Worm (Caenorhabditis elegans) whole organism, L1 larva: ENCODE data around the gene C13C4.6.

Source experiments
- C04F5.9 ChIP-seq: sonication (generic microtip); optimal IDR thresholded peaks from 2 replicates; lab custom pipeline; 2016; ENCODE audit warnings: missing genetic modification characterization, missing compliant biosample characterization
- F16B12.6 ChIP-seq: fragments of 150-350 bp; optimal IDR thresholded peaks from 2 replicates; lab custom pipeline; 2014; ENCODE audit warnings: missing biosample characterization, missing genetic modification characterization
- Y116A8C.19 ChIP-seq: sonication (generic microtip); optimal IDR thresholded peaks from 2 replicates; lab custom pipeline; 2016; ENCODE audit warnings: missing compliant biosample characterization, missing genetic modification characterization, borderline replicate concordance
- aha-1 ChIP-seq: fragments of 150-350 bp; optimal IDR thresholded peaks from 2 replicates; lab custom pipeline; 2014; ENCODE audit warnings: missing biosample characterization, missing genetic modification characterization
- alr-1 ChIP-seq: fragments of 200-800 bp; sonication (Bioruptor generic); optimal IDR thresholded peaks from 2 replicates; lab custom pipeline; 2018; ENCODE audit warnings: borderline replicate concordance, mild to moderate bottlenecking, missing genetic modification characterization, missing compliant biosample characterization
- ama-1 ChIP-seq: fragments of 150-350 bp; optimal IDR thresholded peaks from 2 replicates; lab custom pipeline; 2014
- blmp-1 ChIP-seq: fragments of 150-350 bp; optimal IDR thresholded peaks from 2 replicates; lab custom pipeline; 2014; ENCODE audit warnings: missing biosample characterization, missing genetic modification characterization
- ceh-63 ChIP-seq: fragments of 200-800 bp; sonication (Bioruptor generic); optimal IDR thresholded peaks from 2 replicates; lab custom pipeline; 2018; ENCODE audit warnings: mild to moderate bottlenecking, missing genetic modification characterization, missing compliant biosample characterization
- ceh-8 ChIP-seq: fragments of 200-800 bp; sonication (Bioruptor generic); optimal IDR thresholded peaks from 2 replicates; lab custom pipeline; 2018; ENCODE audit warnings: mild to moderate bottlenecking, missing genetic modification characterization, moderate library complexity, missing compliant biosample characterization
- ceh-88 ChIP-seq: fragments of 200-800 bp; sonication (Bioruptor generic); IDR thresholded peaks from 2 replicates; pipeline ENCODE4 v1.3.6; 2022; ENCODE audit warnings: missing genetic modification characterization, missing compliant biosample characterization
- ceh-90 ChIP-seq: sonication (generic microtip); optimal IDR thresholded peaks from 2 replicates; lab custom pipeline; 2016; ENCODE audit warnings: missing genetic modification characterization, missing compliant biosample characterization
- ces-1 ChIP-seq: fragments of 150-350 bp; optimal IDR thresholded peaks from 2 replicates; lab custom pipeline; 2014; ENCODE audit warnings: missing biosample characterization, missing genetic modification reagents, missing genetic modification characterization
- dpl-1 ChIP-seq, 3 experiments: fragments of 150-350 bp in 2 of 3; sonication (generic microtip) in 1 of 3; optimal IDR thresholded peaks; 2 replicates each; lab custom pipeline; 2014 to 2017; ENCODE audit warnings: missing biosample characterization in 3 of 3, missing genetic modification characterization in 3 of 3, missing genetic modification reagents in 3 of 3
- efl-1 ChIP-seq, 4 experiments: fragments of 150-350 bp; optimal IDR thresholded peaks in 3 of 4; peaks in 1 of 4; 1 replicate in 1 of 4; 2 replicates in 3 of 4; lab custom pipeline; 2014; ENCODE audit warnings: missing biosample characterization in 2 of 4, missing genetic modification characterization in 2 of 4, missing genetic modification reagents in 2 of 4
- efl-3 ChIP-seq: fragments of 200-800 bp; sonication (Bioruptor generic); optimal IDR thresholded peaks from 2 replicates; lab custom pipeline; 2018; ENCODE audit warnings: mild to moderate bottlenecking, missing genetic modification characterization, missing compliant biosample characterization
- egl-27 ChIP-seq, 2 experiments: fragments of 150-350 bp in 1 of 2; sonication (generic microtip); optimal IDR thresholded peaks; 3 replicates each; lab custom pipeline; 2017 to 2018; ENCODE audit warnings: missing biosample characterization in 2 of 2, missing genetic modification characterization in 2 of 2, missing genetic modification reagents in 2 of 2
- elt-3 ChIP-seq, 6 experiments: fragments of 150-350 bp in 1 of 6; sonication (generic microtip); optimal IDR thresholded peaks; 2 replicates each; lab custom pipeline; 2017 to 2018; ENCODE audit warnings: missing biosample characterization in 6 of 6, missing genetic modification characterization in 6 of 6, inconsistent platforms in 1 of 6
- fkh-4 ChIP-seq: sonication (generic microtip); optimal IDR thresholded peaks from 2 replicates; lab custom pipeline; 2016; ENCODE audit warnings: missing compliant biosample characterization, missing genetic modification characterization, borderline replicate concordance
- fos-1 ChIP-seq: fragments of 150-350 bp; optimal IDR thresholded peaks from 2 replicates; lab custom pipeline; 2014; ENCODE audit warnings: missing biosample characterization, missing genetic modification characterization
- grh-1 ChIP-seq: fragments of 200-800 bp; sonication (Bioruptor generic); IDR thresholded peaks from 2 replicates; pipeline ENCODE4 v1.3.6; 2022; ENCODE audit warnings: missing genetic modification reagents, missing genetic modification characterization, missing compliant biosample characterization
- hlh-17 ChIP-seq: fragments of 200-800 bp; sonication (Bioruptor generic); optimal IDR thresholded peaks from 2 replicates; lab custom pipeline; 2018; ENCODE audit warnings: missing genetic modification characterization, mild to moderate bottlenecking, missing compliant biosample characterization, moderate library complexity, borderline replicate concordance
- hpl-2 ChIP-seq: fragments of 150-350 bp; optimal IDR thresholded peaks from 2 replicates; lab custom pipeline; 2014; ENCODE audit warnings: missing biosample characterization, missing genetic modification reagents, missing genetic modification characterization
- irx-1 ChIP-seq: sonication (generic microtip); optimal IDR thresholded peaks from 2 replicates; lab custom pipeline; 2016; ENCODE audit warnings: missing genetic modification characterization, missing compliant biosample characterization
- isw-1 ChIP-seq: fragments of 200-800 bp; sonication (Bioruptor generic); IDR thresholded peaks from 2 replicates; pipeline ENCODE4 v1.3.6; 2022; ENCODE audit warnings: missing genetic modification characterization, missing compliant biosample characterization
- jun-1 ChIP-seq: fragments of 150-350 bp; optimal IDR thresholded peaks from 2 replicates; lab custom pipeline; 2014; ENCODE audit warnings: missing biosample characterization, missing genetic modification reagents, missing genetic modification characterization
- lin-39 ChIP-seq: fragments of 150-350 bp; optimal IDR thresholded peaks from 2 replicates; lab custom pipeline; 2014; ENCODE audit warnings: missing biosample characterization, missing genetic modification reagents, missing genetic modification characterization
- lir-3 ChIP-seq: sonication (generic microtip); optimal IDR thresholded peaks from 2 replicates; lab custom pipeline; 2016; ENCODE audit warnings: mild to moderate bottlenecking, missing genetic modification characterization, moderate library complexity, missing compliant biosample characterization; ENCODE audit not compliant: poor library complexity
- lsy-2 ChIP-seq, 2 experiments: fragments of 150-350 bp; optimal IDR thresholded peaks; 2 replicates each; lab custom pipeline; 2014; ENCODE audit warnings: missing biosample characterization in 2 of 2, missing genetic modification characterization in 2 of 2
- mdl-1 ChIP-seq, 2 experiments: fragments of 150-350 bp; optimal IDR thresholded peaks; 2 replicates each; lab custom pipeline; 2014 to 2017; ENCODE audit warnings: missing biosample characterization in 2 of 2, missing genetic modification characterization in 2 of 2, inconsistent platforms in 1 of 2
- mep-1 ChIP-seq: fragments of 150-350 bp; optimal IDR thresholded peaks from 2 replicates; lab custom pipeline; 2014; ENCODE audit warnings: missing biosample characterization, missing genetic modification characterization
- nhr-11 ChIP-seq: fragments of 150-350 bp; optimal IDR thresholded peaks from 2 replicates; lab custom pipeline; 2014; ENCODE audit warnings: missing biosample characterization, missing genetic modification characterization
- nhr-20 ChIP-seq: sonication (generic microtip); optimal IDR thresholded peaks from 2 replicates; lab custom pipeline; 2016; ENCODE audit warnings: mild to moderate bottlenecking, missing genetic modification characterization, missing compliant biosample characterization
- nhr-71 ChIP-seq: sonication (generic microtip); optimal IDR thresholded peaks from 2 replicates; lab custom pipeline; 2016; ENCODE audit warnings: mild to moderate bottlenecking, missing genetic modification characterization, moderate library complexity, missing compliant biosample characterization
- nhr-76 ChIP-seq: sonication (generic microtip); optimal IDR thresholded peaks from 2 replicates; lab custom pipeline; 2017; ENCODE audit warnings: missing biosample characterization, missing genetic modification characterization
- nhr-85 ChIP-seq: sonication (generic microtip); peaks from one replicate; lab custom pipeline; 2016; ENCODE audit warnings: missing genetic modification characterization, inconsistent platforms, missing compliant biosample characterization
- nhr-90 ChIP-seq: sonication (generic microtip); optimal IDR thresholded peaks from 2 replicates; lab custom pipeline; 2016; ENCODE audit warnings: mild to moderate bottlenecking, missing genetic modification characterization, missing compliant biosample characterization; ENCODE audit not compliant: poor library complexity
- pax-3 ChIP-seq: fragments of 200-800 bp; sonication (Bioruptor generic); optimal IDR thresholded peaks from 2 replicates; lab custom pipeline; 2018; ENCODE audit warnings: mild to moderate bottlenecking, missing genetic modification characterization, moderate library complexity, missing compliant biosample characterization
- pqm-1 ChIP-seq: sonication (generic microtip); optimal IDR thresholded peaks from 3 replicates; lab custom pipeline; 2017; ENCODE audit warnings: missing biosample characterization, missing genetic modification characterization
- skn-1 ChIP-seq: fragments of 150-350 bp; optimal IDR thresholded peaks from 2 replicates; lab custom pipeline; 2014; ENCODE audit warnings: missing biosample characterization, missing genetic modification characterization
- tlp-1 ChIP-seq: fragments of 150-350 bp; optimal IDR thresholded peaks from 2 replicates; lab custom pipeline; 2014; ENCODE audit warnings: missing biosample characterization, missing genetic modification characterization
- unc-86 ChIP-seq: sonication (generic microtip); optimal IDR thresholded peaks from 2 replicates; lab custom pipeline; 2016; ENCODE audit warnings: missing genetic modification characterization, missing compliant biosample characterization
- vab-15 ChIP-seq: sonication (generic microtip); optimal IDR thresholded peaks from 2 replicates; lab custom pipeline; 2017; ENCODE audit warnings: missing genotype, mild to moderate bottlenecking, missing genetic modification characterization, missing compliant biosample characterization
- zip-4 ChIP-seq: fragments of 200-800 bp; sonication (Bioruptor generic); optimal IDR thresholded peaks from 2 replicates; lab custom pipeline; 2018; ENCODE audit warnings: mild to moderate bottlenecking, missing genetic modification characterization, moderate library complexity, missing compliant biosample characterization
- ztf-11 ChIP-seq, 2 experiments: sonication (generic microtip); optimal IDR thresholded peaks; 2 replicates each; lab custom pipeline; 2016 to 2017; ENCODE audit warnings: missing genetic modification characterization in 2 of 2, missing biosample characterization in 1 of 2, missing compliant biosample characterization in 1 of 2

C13C4.6 gene

ce11 chrV:12095865-12096264, 25.5 kb upstream of the C13C4.6 start, which contains the start of gene nhr-207 (continued):
- TF ChIP-seq nhr-90 (tag; lab: Kevin White, UChicago) = no peak
- no peak for TF ChIP-seq blmp-1 (tag; lab: Kevin White, UChicago)
- no peak for TF ChIP-seq hlh-17 (GFP tag; lab: Kevin White, UChicago)
- TF ChIP-seq lin-39 = no peak
- TF ChIP-seq efl-1 (optimal IDR thresholded peaks at IDR 0.05; lab: Kevin White, UChicago) = no peak
- TF ChIP-seq efl-1 (GFP tag; optimal IDR thresholded peaks at IDR 0.05 in 1 of 2; lab: Kevin White, UChicago) = no peak
- TF ChIP-seq aha-1 (tag; lab: Kevin White, UChicago) = no peak
- TF ChIP-seq nhr-20 (tag; lab: Kevin White, UChicago) = peak; percentile 23
- TF ChIP-seq unc-86 (tag; lab: Kevin White, UChicago) = no peak
- TF ChIP-seq mdl-1 (tag; optimal IDR thresholded peaks at IDR 0.05; lab: Kevin White, UChicago) = peak in 1 of 2 experiments; percentile 35
- no peak for TF ChIP-seq vab-15 (tag; lab: Kevin White, UChicago)
- no peak for TF ChIP-seq ces-1 (GFP tag; lab: Kevin White, UChicago)

- TF ChIP-seq hpl-2 (no peak), lin-39 (no peak), efl-1 (optimal IDR thresholded peaks at IDR 0.05; lab: Kevin White, UChicago) (no peak), efl-1 (GFP tag; optimal IDR thresholded peaks at IDR 0.05 in 1 of 2; lab: Kevin White, UChicago) (peak in 1 of 2 experiments; percentile 86), elt-3 (tag; optimal IDR thresholded peaks at IDR 0.05; lab: Kevin White, UChicago) (peak in 1 of 6 experiments; percentile 26), nhr-76 (tag; lab: Kevin White, UChicago) (no peak), nhr-85 (tag; lab: Kevin White, UChicago) (peak; percentile 0), nhr-20 (tag; lab: Kevin White, UChicago) (peak; percentile 25)
- TF ChIP-seq, all 84 proteins: peak for 4
These were observed 23.3 kb upstream of the C13C4.6 start, which contains the start of gene nhr-209 for ce11 chrV:12098123-12098522. TSS of gene nhr-209 (plus strand) at chrV:12098149.

- no peak for TF ChIP-seq fkh-4 (tag; lab: Kevin White, UChicago)
- no peak for TF ChIP-seq hlh-17 (GFP tag; lab: Kevin White, UChicago)
- no peak for TF ChIP-seq elt-3 (tag; optimal IDR thresholded peaks at IDR 0.05; lab: Kevin White, UChicago)
- TF ChIP-seq fos-1 = no peak
- no peak for TF ChIP-seq pax-3 (tag; lab: Kevin White, UChicago)
- no peak for TF ChIP-seq mdl-1 (tag; optimal IDR thresholded peaks at IDR 0.05; lab: Kevin White, UChicago)
- no peak for TF ChIP-seq jun-1 (tag; lab: Kevin White, UChicago)
- TF ChIP-seq efl-1 (optimal IDR thresholded peaks at IDR 0.05; lab: Kevin White, UChicago) = peak; percentile 31 to 32
- peak in 1 of 2 experiments; percentile 70 for TF ChIP-seq efl-1 (GFP tag; optimal IDR thresholded peaks at IDR 0.05 in 1 of 2; lab: Kevin White, UChicago)
- TF ChIP-seq lsy-2 (tag; optimal IDR thresholded peaks at IDR 0.05; lab: Kevin White, UChicago) = peak in 1 of 2 experiments; percentile 42
- TF ChIP-seq efl-3 (GFP tag; lab: Kevin White, UChicago) = no peak
- TF ChIP-seq ztf-11 (tag; optimal IDR thresholded peaks at IDR 0.05; lab: Kevin White, UChicago) = no peak
- TF ChIP-seq nhr-11 (tag; lab: Kevin White, UChicago) = no peak
- TF ChIP-seq unc-86 (tag; lab: Kevin White, UChicago) = no peak
- no peak for TF ChIP-seq alr-1 (tag; lab: Kevin White, UChicago)
- no peak for TF ChIP-seq egl-27 (tag; optimal IDR thresholded peaks at IDR 0.05; lab: Kevin White, UChicago)
- no peak for TF ChIP-seq ceh-88
- TF ChIP-seq nhr-76 (tag; lab: Kevin White, UChicago) = no peak
- TF ChIP-seq zip-4 (GFP tag; lab: Kevin White, UChicago) = peak; percentile 54
- no peak for TF ChIP-seq Y116A8C.19 (tag; lab: Kevin White, UChicago)
- TF ChIP-seq ceh-90 = no peak
- no peak for TF ChIP-seq grh-1
- no peak for TF ChIP-seq lir-3 (tag; lab: Kevin White, UChicago)
- no peak for TF ChIP-seq nhr-85 (tag; lab: Kevin White, UChicago)
- TF ChIP-seq mep-1 = peak; percentile 11
- TF ChIP-seq ceh-8 (GFP tag; lab: Kevin White, UChicago) = no peak
- TF ChIP-seq nhr-71 (tag; lab: Kevin White, UChicago) = peak; percentile 27
- TF ChIP-seq C04F5.9 (tag; lab: Kevin White, UChicago) = no peak
- peak in 1 of 3 experiments; percentile 19 for TF ChIP-seq dpl-1 (GFP tag; optimal IDR thresholded peaks at IDR 0.05; lab: Kevin White, UChicago)
- TF ChIP-seq F16B12.6 (tag; lab: Kevin White, UChicago) = no peak
- TF ChIP-seq ceh-63 (GFP tag; lab: Kevin White, UChicago) = no peak
- no peak for TF ChIP-seq lin-39
- peak; percentile 60 for TF ChIP-seq nhr-20 (tag; lab: Kevin White, UChicago)
- TF ChIP-seq irx-1 (tag; lab: Kevin White, UChicago) = no peak
- no peak for TF ChIP-seq isw-1 (GFP tag; lab: Robert Waterston, UW)
- no peak for TF ChIP-seq pqm-1
- TF ChIP-seq tlp-1 (tag; lab: Kevin White, UChicago) = no peak
- TF ChIP-seq skn-1 = peak; percentile 75
- TF ChIP-seq ama-1 (lab: Kevin White, UChicago) = no peak
These were observed 20.5 kb upstream of the C13C4.6 start, which contains the start of gene nhr-154 for ce11 chrV:12100794-12101343. TSS of gene nhr-154 (plus strand) at chrV:12101293.
